Fruit fly (Drosophila melanogaster): ENCODE data around the gene CG42831.

DNA sequence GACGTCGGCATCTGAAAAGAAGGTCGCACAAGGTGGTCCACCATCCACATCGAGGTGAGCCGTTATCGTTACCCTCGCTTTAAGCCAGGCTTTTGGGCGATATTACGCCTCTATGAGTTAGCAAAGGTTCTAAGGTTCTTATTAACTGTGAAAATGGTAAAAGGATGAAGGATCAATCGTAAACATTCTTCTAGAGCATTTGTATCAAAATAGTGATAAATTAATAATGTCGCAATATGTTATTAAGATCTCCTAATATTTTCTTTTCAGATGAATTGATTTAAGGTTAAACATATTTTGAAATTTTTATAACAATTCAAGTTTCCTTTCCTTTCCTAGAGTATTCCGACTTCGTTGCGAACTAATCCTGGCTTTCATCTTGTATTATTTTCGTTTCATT lies 18.7 kb upstream of the CG42831 start:
- TF ChIP-seq Abd-B (GFP tag; optimal IDR thresholded peaks at IDR 0.05) (no peak), Hr78 (GFP tag; optimal IDR thresholded peaks at IDR 0.05) (no peak), CG9705 (GFP tag; optimal IDR thresholded peaks at IDR 0.05) (no peak), GATAd (GFP tag; optimal IDR thresholded peaks at IDR 0.05) (no peak), pan (optimal IDR thresholded peaks at IDR 0.05) (no peak), Myc (optimal IDR thresholded peaks at IDR 0.05) (no peak), Mio (GFP tag; optimal IDR thresholded peaks at IDR 0.05) (no peak)
